Worm (Caenorhabditis elegans): Measurements from ENCODE around the gene F01D5.2.

F01D5.2 gene

ce11 chrII:14016865-14017264, 18.0 kb upstream of the F01D5.2 start, which contains the start of gene cyp-37A1:
Gene cyp-37A1, minus strand, starts transcription at chrII:14016965.
- TF ChIP-seq R02D3.7 (tag; optimal IDR thresholded peaks at IDR 0.05) (no peak), nhr-28 (tag; optimal IDR thresholded peaks at IDR 0.05) (no peak), lsy-12 (tag; optimal IDR thresholded peaks at IDR 0.05) (no peak), nhr-11 (tag; optimal IDR thresholded peaks at IDR 0.05) (no peak), ceh-9 (tag; optimal IDR thresholded peaks at IDR 0.05) (no peak), elt-3 (tag; optimal IDR thresholded peaks at IDR 0.05) (no peak), mdl-1 (tag; optimal IDR thresholded peaks at IDR 0.05) (no peak), nhr-67 (tag; optimal IDR thresholded peaks at IDR 0.05) (no peak), snpc-4 (tag; optimal IDR thresholded peaks at IDR 0.05) (no peak), jun-1 (tag; optimal IDR thresholded peaks at IDR 0.05) (no peak), hmg-11 (tag; optimal IDR thresholded peaks at IDR 0.05) (no peak), sea-2 (GFP tag; optimal IDR thresholded peaks at IDR 0.05) (no peak), nhr-77 (tag; optimal IDR thresholded peaks at IDR 0.05) (no peak), fkh-2 (tag; optimal IDR thresholded peaks at IDR 0.05) (no peak), mml-1 (tag; optimal IDR thresholded peaks at IDR 0.05) (no peak), nhr-12 (tag; optimal IDR thresholded peaks at IDR 0.05) (no peak)

ce11 chrII:14014637-14015036, 15.8 kb upstream of the F01D5.2 start:
- TF ChIP-seq lsy-12 (tag; optimal IDR thresholded peaks at IDR 0.05): no peak
- TF ChIP-seq nhr-25 (tag; optimal IDR thresholded peaks at IDR 0.05): no peak
- no peak for TF ChIP-seq fkh-10 (GFP tag; optimal IDR thresholded peaks at IDR 0.05)
- TF ChIP-seq fkh-2 (tag; optimal IDR thresholded peaks at IDR 0.05): no peak
- no peak for TF ChIP-seq nhr-11 (tag; optimal IDR thresholded peaks at IDR 0.05)
- no peak for TF ChIP-seq elt-2 (tag; optimal IDR thresholded peaks at IDR 0.05)
- TF ChIP-seq lin-15B (tag; optimal IDR thresholded peaks at IDR 0.05): no peak
- TF ChIP-seq daf-12 (tag; optimal IDR thresholded peaks at IDR 0.05): no peak
- no peak for TF ChIP-seq elt-1 (tag; optimal IDR thresholded peaks at IDR 0.05)
- TF ChIP-seq skn-1 (tag; optimal IDR thresholded peaks at IDR 0.05): no peak
- no peak for TF ChIP-seq nfya-1 (tag; optimal IDR thresholded peaks at IDR 0.05; ENCODE audit: insufficient read depth)
- no peak for TF ChIP-seq egl-5 (tag; optimal IDR thresholded peaks at IDR 0.05)

ce11 chrII:14010656-14011376, 12.0 kb upstream of the F01D5.2 start, which contains the start of gene F01D5.8:
Gene F01D5.8, plus strand, starts transcription at chrII:14010706.
- TF ChIP-seq snpc-4 (tag; optimal IDR thresholded peaks at IDR 0.05): peak; percentile 17
- no peak for TF ChIP-seq nhr-28 (tag; optimal IDR thresholded peaks at IDR 0.05)
- no peak for TF ChIP-seq egl-27 (tag; optimal IDR thresholded peaks at IDR 0.05)
- TF ChIP-seq skn-1 (tag; optimal IDR thresholded peaks at IDR 0.05): no peak
- TF ChIP-seq elt-2 (tag; optimal IDR thresholded peaks at IDR 0.05): peak; percentile 45

- no peak for TF ChIP-seq nhr-237 (tag; optimal IDR thresholded peaks at IDR 0.05)
- TF ChIP-seq pha-4 (tag; optimal IDR thresholded peaks at IDR 0.05): no peak
- TF ChIP-seq egl-27 (tag; optimal IDR thresholded peaks at IDR 0.05): no peak
- TF ChIP-seq zag-1 (tag; optimal IDR thresholded peaks at IDR 0.05): no peak
Measured at ce11 chrII:14008359-14008758, 9.5 kb upstream of the F01D5.2 start, which contains the start of gene F01D5.7. Gene F01D5.7, plus strand, starts transcription at chrII:14008659.

- TF ChIP-seq pha-4 (tag; optimal IDR thresholded peaks at IDR 0.05): no peak
- no peak for TF ChIP-seq jun-1 (tag; optimal IDR thresholded peaks at IDR 0.05)
- no peak for TF ChIP-seq skn-1 (tag; optimal IDR thresholded peaks at IDR 0.05)
- no peak for TF ChIP-seq ZK546.5 (tag; optimal IDR thresholded peaks at IDR 0.05)
- TF ChIP-seq fkh-10 (GFP tag; optimal IDR thresholded peaks at IDR 0.05): no peak
- no peak for TF ChIP-seq nhr-77 (tag; optimal IDR thresholded peaks at IDR 0.05)
- no peak for TF ChIP-seq ama-1 (optimal IDR thresholded peaks at IDR 0.05)
- no peak for TF ChIP-seq nhr-23 (tag; optimal IDR thresholded peaks at IDR 0.05)
- no peak for TF ChIP-seq nfya-1 (tag; optimal IDR thresholded peaks at IDR 0.05; ENCODE audit: insufficient read depth)
- TF ChIP-seq fos-1 (tag; optimal IDR thresholded peaks at IDR 0.05): no peak
- TF ChIP-seq ceh-28 (tag; optimal IDR thresholded peaks at IDR 0.05): no peak
- TF ChIP-seq elt-1 (tag; optimal IDR thresholded peaks at IDR 0.05): no peak
- TF ChIP-seq ztf-4 (tag; optimal IDR thresholded peaks at IDR 0.05): no peak
- TF ChIP-seq nhr-76 (tag; optimal IDR thresholded peaks at IDR 0.05): no peak
Measured at ce11 chrII:14006210-14006609, 7.3 kb upstream of the F01D5.2 start, which contains the start of gene F01D5.6. Gene F01D5.6, plus strand, starts transcription at chrII:14006510.
